Fruit fly (Drosophila melanogaster): ENCODE measurements around the gene nmd.

nmd gene

DNA sequence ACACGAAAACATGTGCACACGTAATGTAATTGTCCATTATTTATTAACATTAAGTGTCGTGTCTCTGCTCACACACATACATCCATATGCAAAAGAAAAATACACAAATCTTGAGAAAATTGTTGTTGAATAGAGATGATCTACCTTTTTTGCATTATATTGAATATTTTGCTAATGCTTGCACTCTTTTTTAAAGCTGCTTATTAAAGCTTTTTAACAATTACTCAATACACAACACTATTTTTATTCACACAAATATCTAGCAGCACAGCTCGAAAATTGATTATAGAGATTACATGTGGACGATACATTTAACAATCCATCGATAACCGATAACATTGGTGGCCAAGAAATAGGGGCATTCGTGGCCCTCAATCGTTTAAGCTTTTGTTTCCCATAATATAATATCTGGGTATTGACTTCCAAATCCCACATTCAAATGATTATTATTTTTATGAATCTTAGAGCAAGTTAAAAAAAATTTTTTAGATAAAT is 11.6 kb downstream of the nmd start, which contains the start of gene Ufd4 (continued):
- TF ChIP-seq CG16863 (GFP tag; optimal IDR thresholded peaks at IDR 0.05) (peak; percentile 63), ems (GFP tag; optimal IDR thresholded peaks at IDR 0.05) (peak; percentile 64), CrebB (tag; optimal IDR thresholded peaks at IDR 0.05) (peak; percentile 9), CG10543 (GFP tag; optimal IDR thresholded peaks at IDR 0.05) (no peak), CG1602 (GFP tag; optimal IDR thresholded peaks at IDR 0.05) (peak; percentile 46), ssp (GFP tag; IDR thresholded peaks at IDR 0.05) (no peak; the same call in 1 of the 2 replicates), trh (GFP tag; optimal IDR thresholded peaks at IDR 0.05) (no peak), sc (optimal IDR thresholded peaks at IDR 0.05) (no peak), sc (GFP tag; optimal IDR thresholded peaks at IDR 0.05) (no peak), CG9437 (GFP tag; optimal IDR thresholded peaks at IDR 0.05) (no peak), hb (GFP tag; IDR thresholded peaks at IDR 0.05; ENCODE audit: partially characterized antibody) (no peak), Doc2 (GFP tag; IDR thresholded peaks at IDR 0.05) (no peak), CG9727 (GFP tag; optimal IDR thresholded peaks at IDR 0.05) (no peak), CG14710 (tag; optimal IDR thresholded peaks at IDR 0.05) (peak; percentile 66), fru (optimal IDR thresholded peaks at IDR 0.05) (no peak), CG6272 (GFP tag; IDR thresholded peaks at IDR 0.05) (no peak), phol (tag; optimal IDR thresholded peaks at IDR 0.05) (peak; percentile 73), CG16815 (GFP tag; optimal IDR thresholded peaks at IDR 0.05) (peak; percentile 0), CG1233 (GFP tag; optimal IDR thresholded peaks at IDR 0.05) (peak; percentile 46), CG11504 (tag; optimal IDR thresholded peaks at IDR 0.05) (no peak), CG6791 (GFP tag; IDR thresholded peaks at IDR 0.05; ENCODE audit: partially characterized antibody) (no peak), CG1529 (GFP tag; optimal IDR thresholded peaks at IDR 0.05) (no peak), pnt (GFP tag; optimal IDR thresholded peaks at IDR 0.05) (peak; percentile 8), E2f1 (GFP tag; IDR thresholded peaks at IDR 0.05) (peak; percentile 64; the same call in 1 of the 2 replicates), stc (GFP tag; IDR thresholded peaks at IDR 0.05) (peak; percentile 80), CG32772 (GFP tag; IDR thresholded peaks at IDR 0.05) (no peak), CG16813 (GFP tag; IDR thresholded peaks at IDR 0.05; ENCODE audit: partially characterized antibody) (peak; percentile 40; the same call in 2 of the 3 replicates), sisA (GFP tag; IDR thresholded peaks at IDR 0.05) (no peak), NFAT (GFP tag; IDR thresholded peaks at IDR 0.05) (no peak), CG17612 (GFP tag; IDR thresholded peaks at IDR 0.05) (no peak), CG12744 (GFP tag; optimal IDR thresholded peaks at IDR 0.05) (peak; percentile 61), Mes4 (GFP tag; optimal IDR thresholded peaks at IDR 0.05) (peak; percentile 11), CG2875 (GFP tag; optimal IDR thresholded peaks at IDR 0.05) (no peak), CG8765 (GFP tag; IDR thresholded peaks at IDR 0.05) (no peak), inv (GFP tag; IDR thresholded peaks at IDR 0.05; ENCODE audit: partially characterized antibody) (no peak), vnd (GFP tag; IDR thresholded peaks at IDR 0.05; ENCODE audit: partially characterized antibody) (no peak), Doc3 (GFP tag; IDR thresholded peaks at IDR 0.05; ENCODE audit: partially characterized antibody) (0 out of 3 replicates have a peak, but pooled peaks have one; percentile 36), Antp (GFP tag; optimal IDR thresholded peaks at IDR 0.05) (no peak), Camta (GFP tag; optimal IDR thresholded peaks at IDR 0.05) (peak; percentile 68), CG11723 (GFP tag; optimal IDR thresholded peaks at IDR 0.05) (no peak), exex (tag; optimal IDR thresholded peaks at IDR 0.05) (peak; percentile 53), Atf6 (GFP tag; IDR thresholded peaks at IDR 0.05) (peak; percentile 78), ara (GFP tag; IDR thresholded peaks at IDR 0.05) (no peak; the same call in 1 of the 2 replicates), TFAM (GFP tag; optimal IDR thresholded peaks at IDR 0.05) (no peak), ro (GFP tag; IDR thresholded peaks at IDR 0.05) (no peak), CG10274 (GFP tag; optimal IDR thresholded peaks at IDR 0.05) (no peak), CG12299 (tag; optimal IDR thresholded peaks at IDR 0.05) (no peak), D19B (GFP tag; optimal IDR thresholded peaks at IDR 0.05) (no peak), ab (GFP tag; optimal IDR thresholded peaks at IDR 0.05) (no peak), vfl (GFP tag; optimal IDR thresholded peaks at IDR 0.05) (peak; percentile 46), scrt (GFP tag; optimal IDR thresholded peaks at IDR 0.05) (no peak), CG11398 (GFP tag; optimal IDR thresholded peaks at IDR 0.05) (peak; percentile 57)
